Fruit fly (Drosophila melanogaster) whole organism, embryonic: Measurements from ENCODE around the gene Tom.

Source experiments
- BEAF-32 ChIP-seq: fragments of 200-800 bp; sonication (Bioruptor generic); optimal IDR thresholded peaks from 3 replicates; lab custom pipeline; 2017; ENCODE audit warnings: missing biosample characterization, missing genetic modification characterization, mild to moderate bottlenecking, moderate library complexity, missing genetic modification reagents
- Bgb ChIP-seq: fragments of 200-800 bp; sonication (Bioruptor generic); IDR thresholded peaks from 2 replicates; pipeline ENCODE4 v1.3.6; 2022; ENCODE audit warnings: missing biosample characterization, missing genetic modification characterization; ENCODE audit not compliant: partially characterized antibody
- CG10267 ChIP-seq: fragments of 200-800 bp; sonication (Bioruptor generic); optimal IDR thresholded peaks from 2 replicates; lab custom pipeline; 2018; ENCODE audit warnings: missing biosample characterization, mild to moderate bottlenecking, missing genetic modification characterization, moderate library complexity
- CG11723 ChIP-seq: fragments of 200-800 bp; sonication (Bioruptor generic); optimal IDR thresholded peaks from 2 replicates; lab custom pipeline; 2017; ENCODE audit warnings: missing biosample characterization, mild to moderate bottlenecking, missing genetic modification characterization
- CG1529 ChIP-seq: fragments of 200-800 bp; sonication (Bioruptor generic); optimal IDR thresholded peaks from 3 replicates; lab custom pipeline; 2018; ENCODE audit warnings: missing biosample characterization, missing genetic modification characterization
- CG15601 ChIP-seq: fragments of 200-800 bp; sonication (Bioruptor generic); optimal IDR thresholded peaks from 3 replicates; lab custom pipeline; 2019; ENCODE audit warnings: missing biosample characterization, mild to moderate bottlenecking, missing genetic modification characterization, moderate library complexity
- CG17912 ChIP-seq: fragments of 200-800 bp; sonication (Bioruptor generic); optimal IDR thresholded peaks from 2 replicates; lab custom pipeline; 2018; ENCODE audit warnings: missing biosample characterization, mild to moderate bottlenecking, missing genetic modification characterization
- CG18262 ChIP-seq: fragments of 200-800 bp; optimal IDR thresholded peaks from 3 replicates; lab custom pipeline; 2019; ENCODE audit warnings: missing biosample characterization, mild to moderate bottlenecking, missing genetic modification characterization, moderate library complexity
- CG2889 ChIP-seq: fragments of 200-800 bp; sonication (Bioruptor generic); IDR thresholded peaks from 3 replicates; pipeline ENCODE4 v1.3.6; 2022; ENCODE audit warnings: missing biosample characterization, missing genetic modification characterization
- CG30431 ChIP-seq: fragments of 200-800 bp; sonication (Bioruptor generic); optimal IDR thresholded peaks from 2 replicates; lab custom pipeline; 2017; ENCODE audit warnings: missing biosample characterization, missing genetic modification characterization
- CG31441 ChIP-seq: fragments of 200-800 bp; sonication (Bioruptor generic); IDR thresholded peaks from 2 replicates; pipeline ENCODE4 v1.3.6; 2022; ENCODE audit warnings: missing biosample characterization, missing genetic modification characterization
- CG6175 ChIP-seq: fragments of 200-800 bp; sonication (Bioruptor generic); IDR thresholded peaks from 3 replicates; pipeline ENCODE4 v1.3.6; 2022; ENCODE audit warnings: missing biosample characterization, missing genetic modification characterization
- CG6765 ChIP-seq: fragments of 200-800 bp; sonication (Bioruptor generic); optimal IDR thresholded peaks from 3 replicates; lab custom pipeline; 2017; ENCODE audit warnings: missing biosample characterization, mild to moderate bottlenecking, missing genetic modification characterization
- CG6791 ChIP-seq: fragments of 200-800 bp; sonication (Bioruptor generic); IDR thresholded peaks from 3 replicates; pipeline ENCODE4 v1.3.6; 2022; ENCODE audit warnings: missing biosample characterization, missing genetic modification characterization; ENCODE audit not compliant: partially characterized antibody
- CG6854 ChIP-seq: fragments of 200-800 bp; sonication (Bioruptor generic); optimal IDR thresholded peaks from 3 replicates; lab custom pipeline; 2017; ENCODE audit warnings: missing biosample characterization, mild to moderate bottlenecking, missing genetic modification characterization
- CG8478 ChIP-seq: fragments of >200 bp; optimal IDR thresholded peaks from 2 replicates; lab custom pipeline; 2018
- CG9609 ChIP-seq: fragments of 200-800 bp; sonication (Bioruptor generic); optimal IDR thresholded peaks from 3 replicates; lab custom pipeline; 2016; ENCODE audit warnings: missing biosample characterization, missing genetic modification characterization
- D ChIP-seq, 2 experiments: fragments of 200-800 bp in 1 of 2; fragments of >200 bp in 1 of 2; sonication (Bioruptor generic) in 1 of 2; optimal IDR thresholded peaks; 2 replicates in 1 of 2; 3 replicates in 1 of 2; lab custom pipeline; 2017; ENCODE audit warnings: mild to moderate bottlenecking in 1 of 2, missing biosample characterization in 1 of 2, missing genetic modification characterization in 1 of 2, missing genetic modification reagents in 1 of 2
- Ets97D ChIP-seq: fragments of 200-800 bp; sonication (Bioruptor generic); optimal IDR thresholded peaks from 3 replicates; lab custom pipeline; 2016; ENCODE audit warnings: missing biosample characterization, missing genetic modification characterization
- HLH4C ChIP-seq: fragments of 200-800 bp; sonication (Bioruptor generic); IDR thresholded peaks from 3 replicates; pipeline ENCODE4 v1.3.6; 2022; ENCODE audit warnings: missing biosample characterization, missing genetic modification characterization; ENCODE audit not compliant: partially characterized antibody
- Hr3 ChIP-seq: fragments of 200-800 bp; sonication (Bioruptor generic); optimal IDR thresholded peaks from 3 replicates; lab custom pipeline; 2016; ENCODE audit warnings: missing biosample characterization, missing genetic modification characterization
- Lim3 ChIP-seq: fragments of 200-800 bp; sonication (Bioruptor generic); IDR thresholded peaks from 2 replicates; pipeline ENCODE4 v1.3.6; 2022; ENCODE audit warnings: missing biosample characterization, missing genetic modification characterization
- Lpt ChIP-seq: fragments of >200 bp; optimal IDR thresholded peaks from 2 replicates; lab custom pipeline; 2018; ENCODE audit warnings: missing biosample characterization, missing genetic modification characterization
- NC2α ChIP-seq: fragments of 200-800 bp; sonication (Bioruptor generic); optimal IDR thresholded peaks from 2 replicates; lab custom pipeline; 2016; ENCODE audit warnings: missing biosample characterization, missing genetic modification characterization
- NC2β ChIP-seq: fragments of 200-800 bp; sonication (Bioruptor generic); optimal IDR thresholded peaks from 2 replicates; lab custom pipeline; 2016; ENCODE audit warnings: missing biosample characterization, missing genetic modification characterization
- Pdp1 ChIP-seq, 2 experiments: fragments of 200-800 bp; sonication (Bioruptor generic); optimal IDR thresholded peaks; 3 replicates each; lab custom pipeline; 2016; ENCODE audit warnings: missing biosample characterization in 2 of 2, missing genetic modification characterization in 2 of 2, mild to moderate bottlenecking in 1 of 2, moderate library complexity in 1 of 2
- Sox100B ChIP-seq: fragments of 200-800 bp; sonication (Bioruptor generic); optimal IDR thresholded peaks from 3 replicates; lab custom pipeline; 2018; ENCODE audit warnings: missing biosample characterization, mild to moderate bottlenecking, missing genetic modification characterization
- YL-1 ChIP-seq: fragments of 200-800 bp; sonication (Bioruptor generic); optimal IDR thresholded peaks from 3 replicates; lab custom pipeline; 2017; ENCODE audit warnings: missing biosample characterization, mild to moderate bottlenecking, missing genetic modification characterization
- abd-A ChIP-seq: fragments of 200-800 bp; sonication (Bioruptor generic); optimal IDR thresholded peaks from 3 replicates; lab custom pipeline; 2019; ENCODE audit warnings: missing biosample characterization, mild to moderate bottlenecking, missing genetic modification characterization, moderate library complexity
- ato ChIP-seq: fragments of 200-800 bp; sonication (Bioruptor generic); IDR thresholded peaks from 2 replicates; pipeline ENCODE4 v1.3.6; 2022; ENCODE audit warnings: missing biosample characterization, missing genetic modification characterization; ENCODE audit not compliant: partially characterized antibody
- bab2 ChIP-seq: fragments of 200-800 bp; sonication (Bioruptor generic); optimal IDR thresholded peaks from 2 replicates; lab custom pipeline; 2016; ENCODE audit warnings: missing biosample characterization, missing genetic modification characterization
- bcd ChIP-seq: fragments of 200-800 bp; sonication (Bioruptor generic); optimal IDR thresholded peaks from 2 replicates; lab custom pipeline; 2017; ENCODE audit warnings: missing biosample characterization, mild to moderate bottlenecking, missing genetic modification characterization
- cad ChIP-seq: fragments of >200 bp; optimal IDR thresholded peaks from 2 replicates; lab custom pipeline; 2017; ENCODE audit warnings: missing biosample characterization, missing genetic modification characterization
- cato ChIP-seq: fragments of 200-800 bp; sonication (Bioruptor generic); optimal IDR thresholded peaks from 2 replicates; lab custom pipeline; 2016; ENCODE audit warnings: missing biosample characterization, missing genetic modification characterization, borderline replicate concordance
- cg ChIP-seq: fragments of 200-800 bp; sonication (Bioruptor generic); optimal IDR thresholded peaks from 3 replicates; lab custom pipeline; 2019; ENCODE audit warnings: missing biosample characterization, mild to moderate bottlenecking, missing genetic modification characterization, moderate library complexity
- chn ChIP-seq: fragments of 200-800 bp; sonication (Bioruptor generic); optimal IDR thresholded peaks from 2 replicates; lab custom pipeline; 2016; ENCODE audit warnings: missing biosample characterization, missing genetic modification characterization
- dmrt11E ChIP-seq: fragments of 200-800 bp; sonication (Bioruptor generic); optimal IDR thresholded peaks from 3 replicates; lab custom pipeline; 2018; ENCODE audit warnings: missing biosample characterization, mild to moderate bottlenecking, missing genetic modification characterization, moderate library complexity
- gem ChIP-seq: fragments of 200-800 bp; sonication (Bioruptor generic); optimal IDR thresholded peaks from 2 replicates; lab custom pipeline; 2019; ENCODE audit warnings: missing biosample characterization, mild to moderate bottlenecking, missing genetic modification characterization, moderate library complexity
- grn ChIP-seq: fragments of 200-800 bp; sonication (Bioruptor generic); optimal IDR thresholded peaks from 3 replicates; lab custom pipeline; 2017; ENCODE audit warnings: missing biosample characterization, missing genetic modification characterization
- jumu ChIP-seq: fragments of 200-800 bp; sonication (Bioruptor generic); optimal IDR thresholded peaks from 3 replicates; lab custom pipeline; 2016; ENCODE audit warnings: missing biosample characterization, missing genetic modification characterization
- klu ChIP-seq: fragments of 200-800 bp; sonication (Bioruptor generic); IDR thresholded peaks from 2 replicates; pipeline ENCODE4 v1.3.6; 2022; ENCODE audit warnings: missing biosample characterization, missing genetic modification characterization
- mirr ChIP-seq: fragments of 200-800 bp; sonication (Bioruptor generic); optimal IDR thresholded peaks from 3 replicates; lab custom pipeline; 2018; ENCODE audit warnings: missing biosample characterization, mild to moderate bottlenecking, missing genetic modification characterization
- pzg ChIP-seq: fragments of 200-800 bp; sonication (Bioruptor generic); optimal IDR thresholded peaks from 3 replicates; lab custom pipeline; 2018; ENCODE audit warnings: missing biosample characterization, mild to moderate bottlenecking, missing genetic modification characterization, moderate library complexity
- sens-2 ChIP-seq: fragments of 200-800 bp; sonication (Bioruptor generic); IDR thresholded peaks from 2 replicates; pipeline ENCODE4 v1.3.6; 2022; ENCODE audit warnings: missing biosample characterization, missing genetic modification characterization
- so ChIP-seq: fragments of 200-800 bp; sonication (Bioruptor generic); IDR thresholded peaks from 3 replicates; pipeline ENCODE4 v1.3.6; 2022; ENCODE audit warnings: missing biosample characterization, missing genetic modification characterization
- sob ChIP-seq: fragments of 200-800 bp; sonication (Bioruptor generic); IDR thresholded peaks from 2 replicates; pipeline ENCODE4 v1.3.6; 2022; ENCODE audit warnings: missing biosample characterization, missing genetic modification characterization
- ttk ChIP-seq: fragments of 200-800 bp; sonication (Bioruptor generic); IDR thresholded peaks from 2 replicates; pipeline ENCODE4 v2.1.2; 2022; ENCODE audit warnings: missing biosample characterization, missing genetic modification characterization
- unc-4 ChIP-seq: fragments of 200-800 bp; sonication (Bioruptor generic); IDR thresholded peaks from 2 replicates; pipeline ENCODE4 v1.3.6; 2022; ENCODE audit warnings: missing biosample characterization, missing genetic modification characterization; ENCODE audit not compliant: partially characterized antibody
- usp ChIP-seq: fragments of >200 bp; optimal IDR thresholded peaks from 2 replicates; lab custom pipeline; 2017; ENCODE audit warnings: missing biosample characterization, missing genetic modification characterization
- zfh2 ChIP-seq: fragments of 200-800 bp; sonication (Bioruptor generic); optimal IDR thresholded peaks from 2 replicates; lab custom pipeline; 2016; ENCODE audit warnings: missing biosample characterization, missing genetic modification characterization

The Tom gene

dm6 chr3L:14956288-14957032 lies 12.7 kb upstream of the Tom start (continued):
- TF ChIP-seq Lpt: no peak
- TF ChIP-seq dmrt11E: peak; percentile 76
- TF ChIP-seq Bgb: no peak
- TF ChIP-seq CG2889 (GFP tag; lab: Robert Waterston, UW): no peak
- TF ChIP-seq CG30431 (GFP tag; lab: Kevin White, UChicago): no peak
- TF ChIP-seq Hr3 (GFP tag; lab: Kevin White, UChicago): no peak
- TF ChIP-seq Lim3 (GFP tag; lab: Robert Waterston, UW): no peak
- no peak for TF ChIP-seq CG9609 (GFP tag; lab: Kevin White, UChicago)
- peak; percentile 46 for TF ChIP-seq gem (tag; lab: Kevin White, UChicago)
- peak; percentile 65 for TF ChIP-seq D (optimal IDR thresholded peaks at IDR 0.05; lab: Kevin White, UChicago)
- peak; percentile 47 for TF ChIP-seq D (GFP tag; optimal IDR thresholded peaks at IDR 0.05; lab: Kevin White, UChicago)
- TF ChIP-seq CG18262 (tag; lab: Kevin White, UChicago): peak; percentile 58
- peak; percentile 48 for TF ChIP-seq YL-1 (GFP tag; lab: Kevin White, UChicago)
- TF ChIP-seq Pdp1 (GFP tag; optimal IDR thresholded peaks at IDR 0.05; lab: Kevin White, UChicago): peak in 1 of 2 experiments; percentile 39
- TF ChIP-seq cato (GFP tag; lab: Kevin White, UChicago): no peak
- TF ChIP-seq CG11723 (GFP tag; lab: Kevin White, UChicago): peak; percentile 39
- TF ChIP-seq Ets97D (GFP tag; lab: Kevin White, UChicago): no peak
- no peak for TF ChIP-seq sob (GFP tag; lab: Robert Waterston, UW)
- no peak for TF ChIP-seq sens-2 (GFP tag; lab: Robert Waterston, UW)
- TF ChIP-seq unc-4 (GFP tag; lab: Robert Waterston, UW): no peak
- TF ChIP-seq so: no peak
- peak; percentile 14 for TF ChIP-seq NC2α
- TF ChIP-seq pzg (GFP tag; lab: Kevin White, UChicago): no peak
- no peak for TF ChIP-seq HLH4C (GFP tag; lab: Robert Waterston, UW)
- TF ChIP-seq CG6791: no peak
- TF ChIP-seq CG10267 (tag; lab: Kevin White, UChicago): peak; percentile 50
- peak; percentile 52 for TF ChIP-seq CG31441
- TF ChIP-seq cg (GFP tag; lab: Kevin White, UChicago): no peak
- TF ChIP-seq bcd: no peak
- TF ChIP-seq jumu (GFP tag; lab: Kevin White, UChicago): no peak
- TF ChIP-seq chn (GFP tag; lab: Kevin White, UChicago): peak; percentile 15
- no peak for TF ChIP-seq bab2 (GFP tag; lab: Kevin White, UChicago)
- TF ChIP-seq abd-A: no peak
- no peak for TF ChIP-seq CG6854 (GFP tag; lab: Kevin White, UChicago)
- no peak for TF ChIP-seq BEAF-32 (GFP tag; lab: Kevin White, UChicago)
- no peak for TF ChIP-seq klu (GFP tag; lab: Robert Waterston, UW)
- peak; percentile 44 for TF ChIP-seq NC2β (GFP tag; lab: Kevin White, UChicago)
- no peak for TF ChIP-seq cad
- no peak for TF ChIP-seq CG6175
- no peak for TF ChIP-seq Sox100B (GFP tag; lab: Kevin White, UChicago)
- TF ChIP-seq grn: peak; percentile 88
- no peak for TF ChIP-seq ato
- TF ChIP-seq CG17912: no peak
- TF ChIP-seq CG15601: peak; percentile 37
- no peak for TF ChIP-seq ttk
- no peak for TF ChIP-seq mirr (GFP tag; lab: Kevin White, UChicago)
- TF ChIP-seq zfh2 (GFP tag; lab: Kevin White, UChicago): no peak
- no peak for TF ChIP-seq CG1529 (GFP tag; lab: Kevin White, UChicago)
- no peak for TF ChIP-seq usp (GFP tag; lab: Kevin White, UChicago)
- TF ChIP-seq CG6765 (GFP tag; lab: Kevin White, UChicago): no peak
- TF ChIP-seq CG8478 (lab: Kevin White, UChicago): no peak
